Worm (Caenorhabditis elegans) whole organism, early embryonic: ENCODE measurements around the gene C16C10.9.

Experiments used
- ama-1 ChIP-seq: fragments of 150-350 bp; optimal IDR thresholded peaks from 2 replicates; lab custom pipeline; 2014
- ceh-36 ChIP-seq: sonication (generic microtip); optimal IDR thresholded peaks from 2 replicates; lab custom pipeline; 2016; ENCODE audit warnings: missing genetic modification characterization, inconsistent platforms, missing compliant biosample characterization
- flt-1 ChIP-seq: fragments of 200-800 bp; sonication (Bioruptor generic); IDR thresholded peaks from 2 replicates; pipeline ENCODE4 v1.3.6; 2022; ENCODE audit warnings: missing genetic modification characterization, missing compliant biosample characterization
- hmg-4 ChIP-seq: fragments of 200-800 bp; sonication (Bioruptor generic); optimal IDR thresholded peaks from 2 replicates; lab custom pipeline; 2018; ENCODE audit warnings: mild to moderate bottlenecking, missing genetic modification characterization, missing compliant biosample characterization
- pes-1 ChIP-seq: fragments of 200-800 bp; sonication (Bioruptor generic); IDR thresholded peaks from 2 replicates; pipeline ENCODE4 v1.3.6; 2022; ENCODE audit warnings: missing genetic modification reagents, missing genetic modification characterization, missing compliant biosample characterization
- scrt-1 ChIP-seq: fragments of 200-800 bp; sonication (Bioruptor generic); IDR thresholded peaks from 2 replicates; pipeline ENCODE4 v1.3.6; 2022; ENCODE audit warnings: missing genetic modification characterization, missing compliant biosample characterization
- sea-1 ChIP-seq: fragments of 200-800 bp; sonication (Bioruptor generic); conservative IDR thresholded peaks from 2 replicates; pipeline ENCODE4 v1.3.6; 2022; ENCODE audit warnings: missing genetic modification characterization, missing compliant biosample characterization
- tbx-11 ChIP-seq: fragments of 200-800 bp; sonication (Bioruptor generic); IDR thresholded peaks from 2 replicates; pipeline ENCODE4 v1.3.6; 2022; ENCODE audit warnings: missing genetic modification characterization, missing compliant biosample characterization
- tra-4 ChIP-seq: sonication (generic microtip); optimal IDR thresholded peaks from 2 replicates; lab custom pipeline; 2017; ENCODE audit warnings: missing genetic modification characterization, missing compliant biosample characterization

- TF ChIP-seq ama-1 (no peak), scrt-1 (GFP tag; lab: Robert Waterston, UW) (no peak), tra-4 (tag; lab: Kevin White, UChicago) (no peak), ceh-36 (tag; lab: Kevin White, UChicago) (no peak), flt-1 (GFP tag; lab: Robert Waterston, UW) (no peak), sea-1 (no peak), pes-1 (GFP tag; lab: Robert Waterston, UW) (no peak), tbx-11 (GFP tag; lab: Robert Waterston, UW) (no peak), hmg-4 (GFP tag; lab: Kevin White, UChicago) (no peak)
Observed at ce11 chrIII:4168665-4169064, 11.5 kb upstream of the C16C10.9 start, which contains the start of gene ccdc-55.
